Worm (Caenorhabditis elegans) whole organism, L4/young adult: Measurements from ENCODE around the gene F38E11.9.

Experiments used
- W03F9.2 ChIP-seq: fragments of 150-350 bp; optimal IDR thresholded peaks from 2 replicates; lab custom pipeline; 2014; ENCODE audit warnings: missing biosample characterization, missing genetic modification characterization
- dao-5 ChIP-seq: sonication (generic microtip); optimal IDR thresholded peaks from 2 replicates; lab custom pipeline; 2016; ENCODE audit warnings: missing genotype, missing genetic modification characterization, moderate library complexity, missing compliant biosample characterization
- him-1 ChIP-seq: sonication (generic microtip); optimal IDR thresholded peaks from 2 replicates; lab custom pipeline; 2016; ENCODE audit warnings: missing genotype, missing genetic modification reagents, missing genetic modification characterization, missing compliant biosample characterization

Gene F38E11.9

DNA sequence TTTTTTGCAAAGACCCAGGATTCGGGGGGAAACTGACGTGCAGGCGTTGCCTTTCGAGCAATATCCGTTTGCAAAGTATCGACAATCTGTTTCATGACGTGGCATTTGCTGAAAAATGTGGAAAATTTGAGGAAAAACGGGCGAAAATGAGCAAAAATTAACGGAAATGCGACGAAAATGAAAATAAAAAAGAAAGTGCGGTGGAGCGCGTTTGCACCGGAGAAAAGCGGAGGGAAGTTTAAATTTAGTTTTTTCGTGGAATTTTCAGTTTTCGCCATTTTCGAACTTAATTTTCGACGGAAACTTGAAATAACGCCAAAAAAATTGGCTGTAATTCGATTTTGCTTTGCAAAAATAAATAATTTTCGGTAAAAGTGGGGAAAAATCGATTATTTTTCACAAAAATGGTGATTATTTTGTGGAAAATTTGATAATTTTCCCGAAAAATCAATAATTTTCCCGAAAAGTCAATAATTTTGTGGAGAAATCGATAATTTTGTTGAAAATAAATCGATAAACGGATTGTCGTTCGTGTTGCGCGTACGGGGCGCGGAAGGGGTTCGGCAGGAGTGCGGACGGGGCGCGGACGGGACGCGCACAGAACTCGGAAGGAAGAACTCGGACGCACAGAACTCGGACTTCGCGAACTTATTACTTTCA lies 39.9 kb downstream of the F38E11.9 start:
- TF ChIP-seq W03F9.2 (tag; lab: Kevin White, UChicago): no peak
- no peak for TF ChIP-seq him-1 (tag; lab: Kevin White, UChicago)
- TF ChIP-seq dao-5 (tag; lab: Kevin White, UChicago): no peak

- TF ChIP-seq dao-5 (tag; lab: Kevin White, UChicago) (no peak), W03F9.2 (tag; lab: Kevin White, UChicago) (no peak), him-1 (tag; lab: Kevin White, UChicago) (no peak)
Observed at ce11 chrIV:9401715-9402114, 42.1 kb downstream of the F38E11.9 start, which contains the start of gene F56D5.6. F56D5.6 (plus strand) TSS chrIV:9401922.

ce11 chrIV:9398512-9398911 lies 45.3 kb downstream of the F38E11.9 start, which contains the start of gene F56D5.2:
F56D5.2 (minus strand) TSS chrIV:9398612.
- no peak for TF ChIP-seq dao-5 (tag; lab: Kevin White, UChicago)
- no peak for TF ChIP-seq him-1 (tag; lab: Kevin White, UChicago)
- TF ChIP-seq W03F9.2 (tag; lab: Kevin White, UChicago): no peak

ce11 chrIV:9397278-9397677 lies 46.6 kb downstream of the F38E11.9 start, which contains the start of gene F56D5.3:
F56D5.3 (plus strand) TSS chrIV:9397578.
- TF ChIP-seq him-1 (tag; lab: Kevin White, UChicago): no peak
- no peak for TF ChIP-seq dao-5 (tag; lab: Kevin White, UChicago)
- TF ChIP-seq W03F9.2 (tag; lab: Kevin White, UChicago): no peak

- TF ChIP-seq him-1 (tag; lab: Kevin White, UChicago): no peak
- no peak for TF ChIP-seq W03F9.2 (tag; lab: Kevin White, UChicago)
- no peak for TF ChIP-seq dao-5 (tag; lab: Kevin White, UChicago)
Observed at ce11 chrIV:9396118-9396517, 47.7 kb downstream of the F38E11.9 start, which contains the start of gene col-121. col-121 (minus strand) TSS chrIV:9396218.
